Fruit fly (Drosophila melanogaster): ENCODE measurements around the gene CG42729.

DNA sequence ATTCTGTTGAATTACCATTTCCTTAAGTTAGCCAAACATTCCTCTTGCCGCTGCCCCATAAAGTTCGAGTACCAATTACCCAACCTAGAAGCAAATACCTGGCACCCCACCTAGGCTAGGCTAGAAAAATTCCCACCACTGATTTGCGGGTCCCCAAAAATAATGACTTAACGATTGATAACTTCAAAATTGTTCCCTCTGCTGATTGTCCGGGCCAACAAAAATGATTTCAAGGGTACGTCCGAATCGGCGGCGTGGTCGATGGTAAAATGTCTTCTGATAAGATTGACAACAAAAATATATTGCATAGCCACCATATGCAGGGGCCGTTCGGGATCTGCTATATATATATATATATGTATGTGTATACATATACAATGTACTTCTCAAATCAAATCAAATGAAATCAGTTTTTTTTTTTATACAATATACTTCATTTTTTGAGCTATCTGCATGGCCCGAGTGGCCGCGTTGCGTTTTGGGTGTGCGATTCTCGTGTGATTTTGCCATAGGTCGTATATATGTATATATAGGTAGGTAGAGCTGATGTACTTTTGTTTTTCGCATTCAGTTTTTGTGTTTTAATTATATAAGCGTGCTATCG, 20.0 kb upstream of the CG42729 start:
- no peak for TF ChIP-seq CTCF (optimal IDR thresholded peaks at IDR 0.05)
- no peak for TF ChIP-seq CG8478 (optimal IDR thresholded peaks at IDR 0.05)

Measured in S2 (cell line).